Worm (Caenorhabditis elegans) whole organism, L4/young adult: Measurements from ENCODE around the gene swip-10.

Source experiments
- W03F9.2 ChIP-seq: fragments of 150-350 bp; optimal IDR thresholded peaks from 2 replicates; lab custom pipeline; 2014; ENCODE audit warnings: missing biosample characterization, missing genetic modification characterization
- dao-5 ChIP-seq: sonication (generic microtip); optimal IDR thresholded peaks from 2 replicates; lab custom pipeline; 2016; ENCODE audit warnings: missing genotype, missing genetic modification characterization, moderate library complexity, missing compliant biosample characterization
- him-1 ChIP-seq: sonication (generic microtip); optimal IDR thresholded peaks from 2 replicates; lab custom pipeline; 2016; ENCODE audit warnings: missing genotype, missing genetic modification reagents, missing genetic modification characterization, missing compliant biosample characterization

The swip-10 gene

DNA sequence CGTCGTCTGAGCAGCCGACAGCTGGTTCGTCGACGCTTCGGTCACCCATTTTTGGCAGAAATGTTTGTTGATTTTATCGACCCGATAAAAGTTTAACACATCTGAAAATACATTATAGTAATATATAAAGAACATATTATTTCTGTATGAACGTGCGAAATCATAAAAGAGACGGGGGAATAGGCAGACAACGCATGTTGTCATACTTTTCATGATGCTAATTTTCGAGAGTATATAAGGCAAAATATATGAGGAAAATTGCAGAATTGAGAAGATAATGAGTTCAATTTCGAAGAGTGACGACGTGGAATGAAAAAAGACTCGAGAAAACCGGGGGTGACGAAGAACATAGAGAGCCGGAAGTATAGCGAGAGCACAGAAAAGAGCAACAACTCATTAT is 12.1 kb upstream of the swip-10 start, which contains the start of gene F53B1.8:
F53B1.8 (minus strand) TSS at position 101 of the 400 bp plus-strand sequence.
- TF ChIP-seq dao-5 (no peak), him-1 (no peak), W03F9.2 (tag; lab: Kevin White, UChicago) (no peak)

DNA sequence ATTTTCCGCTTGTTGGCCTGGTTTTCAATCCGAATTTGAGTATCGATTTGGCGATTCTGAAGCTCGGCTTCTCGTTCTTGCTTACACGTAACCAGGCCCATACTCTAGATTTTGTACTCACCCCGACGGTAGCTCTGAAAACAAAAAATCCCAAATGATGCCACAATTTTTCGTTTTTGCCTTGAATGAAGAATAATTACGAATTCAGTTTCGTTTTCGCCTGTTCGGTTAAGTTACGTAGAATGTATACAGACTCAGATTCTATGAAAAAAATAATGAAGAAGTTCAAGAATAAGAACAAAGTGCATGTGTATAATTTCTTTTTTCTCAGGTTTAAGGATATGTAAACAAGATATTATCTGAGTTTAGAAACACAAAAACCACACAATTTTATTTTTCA is 2.9 kb upstream of the swip-10 start, which contains the start of gene gpa-5:
gpa-5 (minus strand) TSS at position 101 of the 400 bp plus-strand sequence.
- TF ChIP-seq him-1 (no peak), dao-5 (no peak), W03F9.2 (tag; lab: Kevin White, UChicago) (no peak)

DNA sequence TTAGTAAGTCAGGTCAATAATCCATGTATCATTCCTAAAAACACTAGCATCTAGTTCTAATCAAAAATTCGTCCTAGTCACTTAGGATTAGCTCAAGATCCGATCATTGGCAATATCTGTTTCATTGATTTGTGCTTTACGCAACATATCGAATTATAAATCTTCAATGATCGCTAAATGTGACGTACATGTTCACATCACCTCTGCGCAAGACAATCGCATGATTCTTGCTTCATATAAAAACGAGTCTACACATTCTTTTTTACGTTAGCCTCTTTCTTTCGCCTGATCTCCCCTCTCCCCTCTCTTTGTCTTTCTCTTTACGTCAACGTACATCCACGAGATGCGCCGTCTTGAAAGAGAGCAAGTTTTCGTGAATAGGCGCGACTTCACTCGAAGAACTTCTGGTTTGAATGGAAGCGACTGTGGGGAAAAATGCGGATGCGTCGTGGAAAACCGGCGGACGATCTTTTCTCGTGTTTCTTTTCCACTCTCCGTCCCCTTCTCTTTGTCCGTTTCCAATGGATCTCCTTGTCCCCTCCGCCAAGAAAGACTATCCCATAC is 1.7 kb downstream of the swip-10 start:
- TF ChIP-seq him-1: no peak

DNA sequence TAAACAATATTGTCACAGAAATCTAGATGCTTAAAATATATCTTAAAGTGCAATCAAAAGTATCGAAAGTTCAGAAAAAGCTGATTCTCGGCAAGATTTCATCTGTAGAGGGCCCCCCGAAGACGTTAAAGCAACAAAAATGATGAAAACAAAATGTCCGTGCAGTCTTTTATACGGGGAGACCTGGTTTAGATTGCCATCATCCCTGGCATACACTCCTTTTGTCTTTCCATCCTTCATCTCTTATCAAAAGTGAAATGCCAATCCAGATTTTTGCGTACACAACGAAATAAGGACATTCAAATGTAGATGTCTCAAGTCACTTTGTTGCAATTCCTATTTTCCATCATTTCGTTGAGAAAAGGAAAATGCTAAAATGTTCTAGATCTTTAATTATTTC is 3.9 kb downstream of the swip-10 start:
- TF ChIP-seq him-1 (no peak), dao-5 (no peak), W03F9.2 (tag; lab: Kevin White, UChicago) (no peak)

DNA sequence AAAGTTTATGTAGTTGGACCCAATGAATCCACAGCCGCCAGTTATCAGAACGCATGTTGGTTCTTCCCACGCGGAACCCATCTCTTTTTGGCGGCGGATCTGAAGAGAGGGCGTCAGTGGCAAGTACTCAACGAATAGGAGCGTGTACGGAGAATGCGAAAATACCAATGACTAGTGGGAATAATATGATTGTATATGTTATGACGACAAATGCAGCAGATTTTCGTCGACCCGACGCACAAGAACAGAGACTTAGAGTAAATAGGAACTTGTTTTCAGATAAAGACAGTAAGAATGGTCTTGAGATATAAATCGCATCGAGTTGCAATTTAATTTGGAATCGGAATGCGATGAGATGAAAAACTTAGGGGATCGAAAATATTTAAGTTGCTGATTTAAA is 5.1 kb downstream of the swip-10 start, which contains the start of gene bus-5:
bus-5 (minus strand) TSS at position 101 of the 400 bp plus-strand sequence.
- no peak for TF ChIP-seq him-1
- TF ChIP-seq dao-5: no peak
- no peak for TF ChIP-seq W03F9.2 (tag; lab: Kevin White, UChicago)

DNA sequence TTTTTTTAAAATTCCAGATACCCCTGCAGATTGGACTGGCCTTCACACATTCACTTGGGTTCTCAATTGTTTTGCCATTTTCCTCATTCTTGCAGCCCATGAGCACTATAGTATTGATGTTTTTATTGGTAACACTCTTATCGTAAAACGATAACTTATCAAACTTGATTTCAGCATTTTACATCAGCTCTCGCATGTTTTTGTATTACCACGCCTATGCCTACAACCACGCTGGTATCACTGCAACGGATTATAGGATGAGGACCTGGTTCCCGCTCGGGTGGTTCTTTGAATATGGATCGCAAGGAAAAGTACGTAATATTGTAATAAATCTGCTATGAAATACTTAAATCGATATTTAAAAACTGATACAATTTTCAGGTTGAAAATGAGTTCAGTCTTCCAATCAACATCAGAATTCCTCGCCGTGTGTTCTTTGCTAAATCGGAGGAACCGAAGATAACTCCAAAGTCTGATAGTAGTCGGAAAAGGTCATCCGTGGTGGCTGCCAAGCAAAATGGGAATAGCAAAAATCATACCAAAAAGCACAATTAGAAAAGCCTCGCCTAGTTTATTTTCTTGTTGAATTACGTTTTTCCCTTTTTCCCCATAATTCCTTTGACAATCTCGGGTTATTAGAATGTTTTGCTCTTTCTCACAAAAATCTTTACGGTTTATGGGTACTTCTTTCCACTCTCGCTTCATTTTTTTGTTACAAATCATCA is 7.3 kb downstream of the swip-10 start:
- no peak for TF ChIP-seq him-1
- no peak for TF ChIP-seq dao-5
- no peak for TF ChIP-seq W03F9.2 (tag; lab: Kevin White, UChicago)

DNA sequence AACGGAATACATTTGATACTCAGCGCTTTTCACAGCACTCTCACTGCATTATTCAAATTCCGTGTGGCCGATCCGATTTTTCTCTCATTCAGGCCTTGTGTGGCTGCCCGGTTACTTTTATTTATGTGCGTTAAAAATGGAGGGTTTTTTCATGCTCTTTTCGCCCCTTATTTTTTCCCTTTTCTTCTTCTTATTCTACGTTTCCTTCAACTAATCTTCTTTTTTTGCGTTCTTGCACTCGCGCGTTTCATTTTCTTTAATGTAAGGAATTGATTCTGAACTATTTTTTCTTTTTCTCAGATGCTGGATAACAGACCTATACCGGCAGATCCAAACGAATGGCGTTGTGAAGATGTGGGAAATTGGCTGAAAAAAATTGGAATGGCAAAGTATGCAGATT is 9.4 kb downstream of the swip-10 start, which contains the start of gene F53B1.2:
F53B1.2 (plus strand) TSS at position 301 of the 400 bp plus-strand sequence.
- TF ChIP-seq him-1: no peak
- TF ChIP-seq dao-5: no peak
- TF ChIP-seq W03F9.2 (tag; lab: Kevin White, UChicago): no peak

DNA sequence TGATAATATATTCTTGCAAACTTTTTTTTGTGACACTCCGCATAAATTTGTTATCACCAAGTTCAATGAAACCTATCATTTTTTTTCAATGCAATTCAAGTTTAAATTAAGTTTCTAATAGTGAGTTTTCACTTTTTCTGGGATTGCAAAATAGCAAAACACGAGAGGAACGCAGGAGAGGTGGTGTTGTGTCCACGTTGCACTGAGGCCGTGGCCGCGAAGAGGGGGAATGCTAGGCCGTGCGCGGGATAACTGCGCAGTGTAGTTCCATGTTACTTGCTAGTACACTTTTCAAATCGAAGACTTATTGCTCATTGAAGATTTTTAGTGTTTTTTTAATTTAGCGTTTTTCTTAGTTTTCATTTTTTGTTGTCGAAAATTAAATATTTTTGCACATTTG is 9.9 kb downstream of the swip-10 start:
- no peak for TF ChIP-seq W03F9.2 (tag; lab: Kevin White, UChicago)
- no peak for TF ChIP-seq dao-5

DNA sequence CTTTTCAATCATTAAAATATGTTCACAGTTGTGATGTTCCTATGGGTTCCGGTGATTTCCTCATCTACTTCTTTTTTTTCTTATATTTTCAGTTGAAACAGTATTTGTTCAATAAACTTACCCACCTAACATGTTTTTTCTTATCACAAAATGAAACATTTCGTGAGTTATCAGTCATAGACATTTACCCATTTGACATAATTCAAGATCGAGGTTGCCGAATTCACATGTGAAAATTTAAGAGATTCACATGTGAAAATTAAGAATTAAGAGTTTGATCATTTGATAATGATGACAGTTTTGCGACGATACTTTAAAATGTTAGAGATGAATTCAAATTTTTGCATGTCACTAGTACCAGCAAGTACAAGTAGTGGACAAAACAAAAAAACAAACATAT is 10.6 kb downstream of the swip-10 start:
- TF ChIP-seq W03F9.2 (tag; lab: Kevin White, UChicago): no peak
- TF ChIP-seq him-1: no peak
- TF ChIP-seq dao-5: no peak

DNA sequence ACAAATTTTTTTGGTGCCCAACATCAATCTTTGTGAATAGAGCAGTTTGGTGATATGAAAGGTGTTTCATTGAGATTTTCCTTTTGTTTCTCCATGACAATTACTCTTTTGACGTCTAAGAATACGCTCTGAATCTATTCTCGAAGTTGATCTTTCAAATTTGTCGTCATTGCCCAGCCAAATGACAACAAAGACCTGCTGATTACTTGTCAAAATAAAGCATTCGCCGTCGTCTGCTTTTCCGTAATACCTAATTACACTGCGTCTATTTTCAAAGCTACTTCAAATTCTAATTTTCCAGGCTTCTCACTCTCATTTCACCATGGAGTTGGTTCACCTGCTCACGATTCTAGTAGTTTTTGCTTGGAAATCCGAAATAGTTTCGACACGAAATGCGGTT is 12.8 kb downstream of the swip-10 start, which contains the start of gene F53B1.3:
F53B1.3 (plus strand) TSS at position 301 of the 400 bp plus-strand sequence.
- no peak for TF ChIP-seq him-1

DNA sequence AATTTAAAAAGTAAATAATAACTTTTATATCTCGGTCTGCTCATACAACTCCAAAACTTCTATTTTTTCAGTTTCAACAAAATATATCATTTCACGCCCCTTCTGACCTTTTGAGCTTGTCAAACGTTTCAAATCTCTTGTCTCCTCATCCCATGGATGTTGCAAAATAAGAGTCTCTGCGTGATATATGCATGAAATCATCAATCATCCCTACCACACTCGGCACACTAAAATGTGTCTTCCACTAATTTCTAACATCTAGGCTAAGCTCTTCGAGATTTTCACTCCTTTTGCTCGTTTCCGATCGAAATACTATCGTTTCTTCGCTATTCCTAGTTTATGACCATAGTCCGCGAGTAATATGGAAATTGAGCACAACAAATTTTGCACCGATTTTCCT is 19.1 kb downstream of the swip-10 start:
- TF ChIP-seq W03F9.2 (tag; lab: Kevin White, UChicago) (no peak), him-1 (no peak), dao-5 (no peak)

DNA sequence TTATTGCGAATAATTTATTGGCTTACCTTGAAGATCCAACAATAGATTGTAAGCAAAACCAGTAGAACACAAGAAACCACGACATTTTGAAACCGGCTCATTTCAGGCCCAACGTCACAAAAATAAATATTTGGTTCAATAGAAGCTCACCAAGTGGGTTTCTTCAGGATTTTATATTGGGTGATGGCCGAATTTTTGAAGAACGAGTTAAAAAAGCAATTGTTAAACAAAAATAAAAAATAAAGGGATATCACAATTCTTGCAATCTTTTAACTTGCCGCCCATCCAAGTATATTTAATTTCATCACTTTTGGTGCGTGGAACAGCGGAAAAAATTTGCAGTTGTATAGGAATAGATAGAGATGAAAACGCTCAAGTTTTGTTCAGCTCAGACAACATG is 21.3 kb downstream of the swip-10 start, which contains the start of gene T21D9.2:
T21D9.2 (minus strand) TSS at position 101 of the 400 bp plus-strand sequence.
- TF ChIP-seq him-1: no peak
- no peak for TF ChIP-seq dao-5
- TF ChIP-seq W03F9.2 (tag; lab: Kevin White, UChicago): no peak

DNA sequence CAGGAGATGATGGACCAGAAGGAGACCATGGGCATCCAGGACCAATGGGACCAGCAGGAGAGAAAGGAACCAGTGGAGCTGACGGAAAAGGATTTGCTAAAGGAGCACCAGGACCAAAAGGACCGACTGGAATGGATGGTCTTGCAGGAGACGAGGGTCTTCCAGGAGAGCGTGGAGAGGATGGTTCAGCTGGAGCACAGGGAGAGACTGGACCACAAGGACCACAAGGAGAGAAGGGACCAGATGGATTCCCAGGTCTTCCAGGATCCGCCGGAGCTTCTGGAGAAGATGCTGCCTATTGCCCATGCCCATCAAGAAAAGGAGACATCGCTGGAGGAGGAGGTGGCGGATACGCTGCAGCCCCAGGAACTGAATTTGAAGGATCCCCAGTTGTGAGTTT is 24.0 kb downstream of the swip-10 start:
- TF ChIP-seq W03F9.2 (tag; lab: Kevin White, UChicago) (no peak), dao-5 (no peak), him-1 (no peak)

DNA sequence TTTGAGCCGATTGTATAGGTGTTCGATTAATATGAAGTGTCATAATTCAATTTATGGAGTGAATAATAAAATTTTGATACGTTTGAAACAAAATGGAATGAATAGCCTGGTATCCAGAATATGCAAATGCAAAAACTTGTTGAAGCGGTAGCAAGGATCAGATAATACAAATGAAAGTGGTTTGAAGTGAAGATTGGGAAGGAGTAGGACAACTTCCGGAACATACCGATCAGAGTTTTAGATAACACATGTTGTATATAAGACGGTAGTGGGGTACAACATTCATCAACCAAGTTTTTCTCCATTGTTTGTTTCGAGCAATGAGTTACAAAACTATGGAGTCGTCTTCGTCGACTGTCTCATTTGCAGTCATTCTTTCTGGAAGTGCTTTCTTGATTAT is 24.9 kb downstream of the swip-10 start, which contains the start of gene col-164:
col-164 (plus strand) TSS at position 301 of the 400 bp plus-strand sequence.
- TF ChIP-seq him-1 (no peak), W03F9.2 (tag; lab: Kevin White, UChicago) (no peak)

DNA sequence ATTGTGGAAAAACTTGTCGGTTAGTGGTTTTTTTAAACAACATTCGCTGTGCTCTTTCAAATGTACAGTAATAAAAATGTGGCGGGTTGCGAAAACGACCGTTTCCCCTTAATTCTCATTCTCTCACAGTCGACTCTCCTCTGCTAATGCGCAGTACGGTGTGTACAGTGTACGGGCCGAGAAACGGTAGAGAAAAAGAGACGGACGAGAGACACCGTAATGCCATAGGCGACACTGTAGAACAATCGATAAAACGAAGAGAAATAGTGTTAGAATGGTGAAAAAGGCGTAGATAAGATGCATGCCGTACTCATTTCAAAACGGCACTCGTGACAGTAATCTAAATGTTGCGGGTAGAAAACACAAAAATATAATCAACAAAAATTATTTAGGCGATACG is 27.6 kb downstream of the swip-10 start:
- TF ChIP-seq dao-5: no peak
- TF ChIP-seq him-1: no peak
- no peak for TF ChIP-seq W03F9.2 (tag; lab: Kevin White, UChicago)
